Worm (Caenorhabditis elegans) whole organism, late embryonic: ENCODE data around the gene clc-32.

Source experiments
- ceh-6 ChIP-seq: fragments of 200-800 bp; sonication (Bioruptor generic); optimal IDR thresholded peaks from 2 replicates; lab custom pipeline; 2018; ENCODE audit warnings: mild to moderate bottlenecking, missing genetic modification characterization, missing compliant biosample characterization
- elt-2 ChIP-seq: sonication (generic microtip); optimal IDR thresholded peaks from 2 replicates; lab custom pipeline; 2016; ENCODE audit warnings: missing genetic modification reagents, missing genetic modification characterization, missing compliant biosample characterization
- fkh-10 ChIP-seq: fragments of 150-350 bp; optimal IDR thresholded peaks from 2 replicates; lab custom pipeline; 2014; ENCODE audit warnings: missing biosample characterization, missing genetic modification reagents, missing genetic modification characterization
- nhr-11 ChIP-seq: fragments of 150-350 bp; optimal IDR thresholded peaks from 2 replicates; lab custom pipeline; 2014; ENCODE audit warnings: missing biosample characterization, missing genetic modification characterization
- npax-4 ChIP-seq: sonication (generic microtip); optimal IDR thresholded peaks from 2 replicates; lab custom pipeline; 2016; ENCODE audit warnings: missing genetic modification characterization, missing compliant biosample characterization
- pat-9 ChIP-seq: fragments of 200-800 bp; sonication (Bioruptor generic); optimal IDR thresholded peaks from 2 replicates; lab custom pipeline; 2018; ENCODE audit warnings: mild to moderate bottlenecking, missing genetic modification characterization, moderate library complexity, missing compliant biosample characterization
- pha-4 ChIP-seq: fragments of 150-350 bp; optimal IDR thresholded peaks from 2 replicates; lab custom pipeline; 2018; ENCODE audit warnings: missing biosample characterization, missing genetic modification reagents, missing genetic modification characterization
- pros-1 ChIP-seq: fragments of 150-350 bp; optimal IDR thresholded peaks from 2 replicates; lab custom pipeline; 2014; ENCODE audit warnings: missing biosample characterization, missing genetic modification reagents, missing genetic modification characterization
- rnt-1 ChIP-seq: sonication (generic microtip); optimal IDR thresholded peaks from 2 replicates; lab custom pipeline; 2016; ENCODE audit warnings: missing genetic modification characterization, missing compliant biosample characterization

- TF ChIP-seq fkh-10 (no peak), pat-9 (no peak), rnt-1 (no peak), npax-4 (tag; lab: Kevin White, UChicago) (no peak), ceh-6 (GFP tag; lab: Kevin White, UChicago) (no peak), elt-2 (no peak), pha-4 (tag; lab: Kevin White, UChicago) (no peak), nhr-11 (tag; lab: Kevin White, UChicago) (no peak), pros-1 (no peak)
Observed at ce11 chrV:16159594-16159993, 18.6 kb upstream of the clc-32 start, which contains the start of gene F10A3.17.
